Worm (Caenorhabditis elegans): ENCODE results near the gene grd-1.

The grd-1 gene

ce11 chrX:11132260-11132659 is 23.0 kb downstream of the grd-1 start:
- TF ChIP-seq dao-5 (tag; optimal IDR thresholded peaks at IDR 0.05) (no peak), him-1 (tag; optimal IDR thresholded peaks at IDR 0.05) (no peak), W03F9.2 (tag; optimal IDR thresholded peaks at IDR 0.05) (no peak)

- TF ChIP-seq him-1 (tag; optimal IDR thresholded peaks at IDR 0.05) = no peak
- no peak for TF ChIP-seq W03F9.2 (tag; optimal IDR thresholded peaks at IDR 0.05)
- no peak for TF ChIP-seq dao-5 (tag; optimal IDR thresholded peaks at IDR 0.05)
Measured at ce11 chrX:11134750-11135394, 25.6 kb downstream of the grd-1 start.

- TF ChIP-seq W03F9.2 (tag; optimal IDR thresholded peaks at IDR 0.05) = no peak
- no peak for TF ChIP-seq dao-5 (tag; optimal IDR thresholded peaks at IDR 0.05)
- TF ChIP-seq him-1 (tag; optimal IDR thresholded peaks at IDR 0.05) = no peak
Measured at ce11 chrX:11136988-11137387, 27.7 kb downstream of the grd-1 start.

- TF ChIP-seq W03F9.2 (tag; optimal IDR thresholded peaks at IDR 0.05) = no peak
- TF ChIP-seq him-1 (tag; optimal IDR thresholded peaks at IDR 0.05) = no peak
- TF ChIP-seq dao-5 (tag; optimal IDR thresholded peaks at IDR 0.05) = no peak
Measured at ce11 chrX:11137632-11138031, 28.4 kb downstream of the grd-1 start.

- no peak for TF ChIP-seq dao-5 (tag; optimal IDR thresholded peaks at IDR 0.05)
Measured at ce11 chrX:11151494-11151893, 42.3 kb downstream of the grd-1 start.

ce11 chrX:11152720-11153119 is 43.5 kb downstream of the grd-1 start, which contains the start of the genes C05C9.3 and C05C9.2:
Gene C05C9.3 (minus strand): TSS chrX:11152820.
Gene C05C9.2 (plus strand): TSS chrX:11153065.
- TF ChIP-seq W03F9.2 (tag; optimal IDR thresholded peaks at IDR 0.05) = no peak
- TF ChIP-seq dao-5 (tag; optimal IDR thresholded peaks at IDR 0.05) = no peak
- TF ChIP-seq him-1 (tag; optimal IDR thresholded peaks at IDR 0.05) = no peak

ce11 chrX:11160537-11160936 is 51.3 kb downstream of the grd-1 start, which contains the start of gene C05C9.1:
Gene C05C9.1 (plus strand): TSS chrX:11160837.
- TF ChIP-seq W03F9.2 (tag; optimal IDR thresholded peaks at IDR 0.05) (no peak), dao-5 (tag; optimal IDR thresholded peaks at IDR 0.05) (no peak), him-1 (tag; optimal IDR thresholded peaks at IDR 0.05) (no peak)

- no peak for TF ChIP-seq dao-5 (tag; optimal IDR thresholded peaks at IDR 0.05)
Measured at ce11 chrX:11162778-11163584, 53.7 kb downstream of the grd-1 start.
